Worm (Caenorhabditis elegans) whole organism, L4/young adult: ENCODE measurements around the gene bath-36.

Experiments
- W03F9.2 ChIP-seq: fragments of 150-350 bp; optimal IDR thresholded peaks from 2 replicates; lab custom pipeline; 2014; ENCODE audit warnings: missing biosample characterization, missing genetic modification characterization
- him-1 ChIP-seq: sonication (generic microtip); optimal IDR thresholded peaks from 2 replicates; lab custom pipeline; 2016; ENCODE audit warnings: missing genotype, missing genetic modification reagents, missing genetic modification characterization, missing compliant biosample characterization

- TF ChIP-seq W03F9.2 (tag; lab: Kevin White, UChicago) (no peak), him-1 (tag; lab: Kevin White, UChicago) (no peak)
Observed at ce11 chrV:15238552-15238951, 50.9 kb downstream of the bath-36 start, which contains the start of gene srw-12.
